Worm (Caenorhabditis elegans) whole organism, L4 larva: ENCODE data around the gene ZC477.7.

ENCODE experiments used
- ZK546.5 ChIP-seq, 2 experiments: sonication (generic microtip); optimal IDR thresholded peaks; 2 replicates each; lab custom pipeline; 2017; ENCODE audit warnings: missing biosample characterization in 2 of 2, missing genetic modification characterization in 2 of 2
- ama-1 ChIP-seq: fragments of 150-350 bp; optimal IDR thresholded peaks from 2 replicates; lab custom pipeline; 2014; ENCODE audit warnings: inconsistent platforms, mixed read lengths
- ces-1 ChIP-seq: fragments of 150-350 bp; sonication (generic microtip); optimal IDR thresholded peaks from 4 replicates; lab custom pipeline; 2014; ENCODE audit warnings: missing biosample characterization, missing genetic modification reagents, missing genetic modification characterization
- dpl-1 ChIP-seq: fragments of 150-350 bp; optimal IDR thresholded peaks from 2 replicates; lab custom pipeline; 2014; ENCODE audit warnings: missing biosample characterization, missing genetic modification reagents, missing genetic modification characterization
- fkh-10 ChIP-seq: fragments of 150-350 bp; optimal IDR thresholded peaks from 2 replicates; lab custom pipeline; 2014; ENCODE audit warnings: missing biosample characterization, missing genetic modification reagents, missing genetic modification characterization
- hif-1 ChIP-seq, 2 experiments: sonication (generic microtip); optimal IDR thresholded peaks; 2 replicates each; lab custom pipeline; 2016 to 2017; ENCODE audit warnings: missing compliant biosample characterization in 2 of 2, missing genetic modification characterization in 2 of 2, missing genetic modification reagents in 2 of 2, missing genotype in 2 of 2, mild to moderate bottlenecking in 1 of 2
- lin-39 ChIP-seq: fragments of 150-350 bp; optimal IDR thresholded peaks from 2 replicates; lab custom pipeline; 2014; ENCODE audit warnings: missing biosample characterization, missing genetic modification reagents, missing genetic modification characterization
- mep-1 ChIP-seq: fragments of 150-350 bp; sonication (generic microtip); optimal IDR thresholded peaks from 3 replicates; lab custom pipeline; 2014; ENCODE audit warnings: missing biosample characterization, missing genetic modification characterization
- nhr-10 ChIP-seq: fragments of 150-350 bp; optimal IDR thresholded peaks from 2 replicates; lab custom pipeline; 2014; ENCODE audit warnings: missing biosample characterization, missing genetic modification characterization
- nhr-77 ChIP-seq: fragments of 150-350 bp; optimal IDR thresholded peaks from 2 replicates; lab custom pipeline; 2014; ENCODE audit warnings: missing biosample characterization, missing genetic modification characterization
- pqm-1 ChIP-seq: sonication (generic microtip); optimal IDR thresholded peaks from 2 replicates; lab custom pipeline; 2017; ENCODE audit warnings: missing biosample characterization, missing genetic modification characterization
- set-16 ChIP-seq: fragments of 200-800 bp; sonication (Bioruptor generic); IDR thresholded peaks from 2 replicates; pipeline ENCODE4 v1.3.6; 2022; ENCODE audit warnings: missing genetic modification reagents, missing genetic modification characterization, missing compliant biosample characterization
- snpc-4 ChIP-seq: fragments of 150-350 bp; optimal IDR thresholded peaks from 2 replicates; lab custom pipeline; 2014; ENCODE audit warnings: missing biosample characterization, missing genetic modification characterization
- zag-1 ChIP-seq: fragments of 150-350 bp; optimal IDR thresholded peaks from 2 replicates; lab custom pipeline; 2014; ENCODE audit warnings: missing biosample characterization, missing genetic modification characterization

ce11 chrIV:7133983-7134382 is 22.7 kb upstream of the ZC477.7 start, which contains the start of gene mutd-1:
- TF ChIP-seq ces-1 (no peak), nhr-77 (tag; lab: Kevin White, UChicago) (no peak), fkh-10 (no peak), set-16 (no peak), ama-1 (no peak), ZK546.5 (tag; optimal IDR thresholded peaks at IDR 0.05; lab: Kevin White, UChicago) (no peak), lin-39 (no peak), mep-1 (tag; lab: Kevin White, UChicago) (no peak), snpc-4 (tag; lab: Kevin White, UChicago) (no peak), pqm-1 (tag; lab: Kevin White, UChicago) (no peak), zag-1 (tag; lab: Kevin White, UChicago) (no peak), hif-1 (tag; optimal IDR thresholded peaks at IDR 0.05; lab: Kevin White, UChicago) (no peak), nhr-10 (tag; lab: Kevin White, UChicago) (no peak), dpl-1 (no peak)
